Worm (Caenorhabditis elegans) whole organism, young adult: ENCODE measurements around the gene fkh-9.

Experiments
- B0261.1 ChIP-seq: sonication (generic microtip); optimal IDR thresholded peaks from 2 replicates; lab custom pipeline; 2016; ENCODE audit warnings: mild to moderate bottlenecking, missing genetic modification characterization, moderate library complexity, missing compliant biosample characterization
- C06A6.2 ChIP-seq: fragments of 200-800 bp; sonication (Bioruptor generic); conservative IDR thresholded peaks from 2 replicates; pipeline ENCODE4 v1.3.6; 2022; ENCODE audit warnings: missing genetic modification characterization, missing compliant biosample characterization
- F55B11.4 ChIP-seq: sonication (generic microtip); optimal IDR thresholded peaks from 2 replicates; lab custom pipeline; 2016; ENCODE audit warnings: missing compliant biosample characterization, missing genetic modification characterization, borderline replicate concordance; ENCODE audit not compliant: insufficient read depth
- F57A8.1 ChIP-seq: fragments of 200-800 bp; sonication (Bioruptor generic); optimal IDR thresholded peaks from 2 replicates; lab custom pipeline; 2018; ENCODE audit warnings: mild to moderate bottlenecking, missing genetic modification characterization, moderate library complexity, missing compliant biosample characterization
- Y79H2A.3 ChIP-seq: fragments of 200-800 bp; sonication (Bioruptor generic); conservative IDR thresholded peaks from 2 replicates; pipeline ENCODE4 v1.3.6; 2022; ENCODE audit warnings: missing genetic modification reagents, missing genetic modification characterization, missing compliant biosample characterization
- attf-6 ChIP-seq: fragments of 200-800 bp; sonication (Bioruptor generic); IDR thresholded peaks from 2 replicates; pipeline ENCODE4 v1.3.6; 2022; ENCODE audit warnings: missing genetic modification reagents, missing genetic modification characterization, missing compliant biosample characterization
- ceh-40 ChIP-seq: fragments of 200-800 bp; sonication (Bioruptor generic); IDR thresholded peaks from 2 replicates; pipeline ENCODE4 v1.3.6; 2022; ENCODE audit warnings: missing genetic modification characterization, missing compliant biosample characterization
- ceh-58 ChIP-seq: fragments of 200-800 bp; sonication (Bioruptor generic); IDR thresholded peaks from 2 replicates; pipeline ENCODE4 v1.3.6; 2022; ENCODE audit warnings: missing genetic modification characterization, missing compliant biosample characterization
- chd-7 ChIP-seq: sonication (generic microtip); optimal IDR thresholded peaks from 2 replicates; lab custom pipeline; 2016; ENCODE audit warnings: mild to moderate bottlenecking, missing genetic modification characterization, moderate library complexity, missing compliant biosample characterization
- egrh-3 ChIP-seq: fragments of 200-800 bp; sonication (Bioruptor generic); IDR thresholded peaks from 2 replicates; pipeline ENCODE4 v1.3.6; 2022; ENCODE audit warnings: missing genetic modification reagents, missing genetic modification characterization, missing compliant biosample characterization
- ekl-4 ChIP-seq: fragments of 200-800 bp; sonication (Bioruptor generic); IDR thresholded peaks from 2 replicates; pipeline ENCODE4 v1.3.6; 2022; ENCODE audit warnings: missing genetic modification reagents, missing genetic modification characterization, missing compliant biosample characterization
- ets-4 ChIP-seq: fragments of 200-800 bp; sonication (Bioruptor generic); optimal IDR thresholded peaks from 2 replicates; lab custom pipeline; 2018; ENCODE audit warnings: mild to moderate bottlenecking, missing genetic modification characterization, missing compliant biosample characterization
- hlh-26 ChIP-seq: fragments of 200-800 bp; sonication (Bioruptor generic); conservative IDR thresholded peaks from 2 replicates; pipeline ENCODE4 v1.3.6; 2022; ENCODE audit warnings: missing genetic modification reagents, missing genetic modification characterization, missing compliant biosample characterization
- hmg-20 ChIP-seq: fragments of 200-800 bp; sonication (Bioruptor generic); IDR thresholded peaks from 2 replicates; pipeline ENCODE4 v1.3.6; 2022; ENCODE audit warnings: missing genetic modification reagents, missing genetic modification characterization, missing compliant biosample characterization
- lag-1 ChIP-seq: fragments of 200-800 bp; sonication (Bioruptor generic); IDR thresholded peaks from 2 replicates; pipeline ENCODE4 v1.3.6; 2022; ENCODE audit warnings: missing genetic modification reagents, missing genetic modification characterization, missing compliant biosample characterization
- lin-54 ChIP-seq: fragments of 200-800 bp; sonication (Bioruptor generic); optimal IDR thresholded peaks from 2 replicates; lab custom pipeline; 2018; ENCODE audit warnings: mild to moderate bottlenecking, missing genetic modification characterization, missing compliant biosample characterization
- lir-1 ChIP-seq: fragments of 200-800 bp; sonication (Bioruptor generic); conservative IDR thresholded peaks from 2 replicates; pipeline ENCODE4 v1.3.6; 2022; ENCODE audit warnings: missing genetic modification reagents, missing genetic modification characterization, missing compliant biosample characterization
- lsl-1 ChIP-seq: fragments of 200-800 bp; sonication (Bioruptor generic); optimal IDR thresholded peaks from 2 replicates; lab custom pipeline; 2018; ENCODE audit warnings: mild to moderate bottlenecking, missing genetic modification characterization, moderate library complexity, missing compliant biosample characterization
- madf-3 ChIP-seq: fragments of 200-800 bp; sonication (Bioruptor generic); IDR thresholded peaks from 2 replicates; pipeline ENCODE4 v1.3.6; 2022; ENCODE audit warnings: missing genetic modification reagents, missing genetic modification characterization, missing compliant biosample characterization
- mel-28 ChIP-seq: sonication (generic microtip); optimal IDR thresholded peaks from 2 replicates; lab custom pipeline; 2016; ENCODE audit warnings: borderline replicate concordance, mild to moderate bottlenecking, missing genetic modification characterization, missing compliant biosample characterization
- nfya-2 ChIP-seq: fragments of 200-800 bp; sonication (Bioruptor generic); IDR thresholded peaks from 2 replicates; pipeline ENCODE4 v1.3.6; 2022; ENCODE audit warnings: missing genetic modification reagents, missing genetic modification characterization, missing compliant biosample characterization
- nfyb-1 ChIP-seq: fragments of 200-800 bp; sonication (Bioruptor generic); IDR thresholded peaks from 2 replicates; pipeline ENCODE4 v1.3.6; 2022; ENCODE audit warnings: missing genetic modification reagents, missing genetic modification characterization, missing compliant biosample characterization
- nhr-120 ChIP-seq: fragments of 200-800 bp; sonication (Bioruptor generic); IDR thresholded peaks from 2 replicates; pipeline ENCODE4 v1.3.6; 2022; ENCODE audit warnings: missing genetic modification characterization, missing compliant biosample characterization
- nhr-80 ChIP-seq: sonication (generic microtip); optimal IDR thresholded peaks from 2 replicates; lab custom pipeline; 2016; ENCODE audit warnings: missing genetic modification characterization, missing compliant biosample characterization
- nhr-90 ChIP-seq: sonication (generic microtip); optimal IDR thresholded peaks from 2 replicates; lab custom pipeline; 2016; ENCODE audit warnings: missing genotype, mild to moderate bottlenecking, missing genetic modification characterization, missing compliant biosample characterization
- pbrm-1 ChIP-seq: fragments of 200-800 bp; sonication (Bioruptor generic); IDR thresholded peaks from 2 replicates; pipeline ENCODE4 v1.3.6; 2022; ENCODE audit warnings: missing genetic modification reagents, missing genetic modification characterization, missing compliant biosample characterization
- pha-4 ChIP-seq: fragments of 150-350 bp; sonication (generic microtip); optimal IDR thresholded peaks from 2 replicates; lab custom pipeline; 2014; ENCODE audit warnings: missing biosample characterization, missing genetic modification reagents, missing genetic modification characterization
- tbp1 ChIP-seq: fragments of 200-800 bp; sonication (Bioruptor generic); optimal IDR thresholded peaks from 2 replicates; lab custom pipeline; 2018; ENCODE audit warnings: mild to moderate bottlenecking, missing genetic modification characterization, missing compliant biosample characterization
- tbx-9 ChIP-seq: sonication (generic microtip); optimal IDR thresholded peaks from 2 replicates; lab custom pipeline; 2016; ENCODE audit warnings: borderline replicate concordance, missing genetic modification characterization, inconsistent platforms, missing compliant biosample characterization
- zfh-2 ChIP-seq: fragments of 200-800 bp; sonication (Bioruptor generic); conservative IDR thresholded peaks from 2 replicates; pipeline ENCODE4 v1.3.6; 2022; ENCODE audit warnings: missing genetic modification reagents, missing genetic modification characterization, missing compliant biosample characterization
- ztf-22 ChIP-seq: fragments of 200-800 bp; sonication (Bioruptor generic); optimal IDR thresholded peaks from 2 replicates; lab custom pipeline; 2018; ENCODE audit warnings: mild to moderate bottlenecking, missing genetic modification characterization, moderate library complexity, missing compliant biosample characterization
- ztf-25 ChIP-seq: fragments of 200-800 bp; sonication (Bioruptor generic); IDR thresholded peaks from 2 replicates; pipeline ENCODE4 v1.3.6; 2022; ENCODE audit warnings: missing genetic modification reagents, missing genetic modification characterization, missing compliant biosample characterization
- ztf-26 ChIP-seq: sonication (generic microtip); optimal IDR thresholded peaks from 2 replicates; lab custom pipeline; 2017; ENCODE audit warnings: missing genetic modification characterization, missing compliant biosample characterization

Gene fkh-9

ce11 chrX:3803314-3803713 lies 23.4 kb downstream of the fkh-9 start, which contains the start of gene F35A5.8 (continued):
- TF ChIP-seq pha-4 (tag; lab: Kevin White, UChicago) = no peak
- TF ChIP-seq lin-54 = peak; percentile 37

- peak; percentile 74 for TF ChIP-seq zfh-2 (GFP tag; lab: Robert Waterston, UW)
- TF ChIP-seq nfyb-1 = 0 out of 2 replicates have a peak, but pooled peaks have one; percentile 35
- no peak for TF ChIP-seq nhr-90 (tag; lab: Kevin White, UChicago)
- TF ChIP-seq attf-6 = no peak
Observed at ce11 chrX:3802743-3803142, 24.0 kb downstream of the fkh-9 start.

- TF ChIP-seq ceh-58 (GFP tag; lab: Robert Waterston, UW) (no peak), pbrm-1 (GFP tag; lab: Robert Waterston, UW) (no peak), zfh-2 (GFP tag; lab: Robert Waterston, UW) (peak; percentile 65), ztf-25 (GFP tag; lab: Robert Waterston, UW) (no peak), egrh-3 (GFP tag; lab: Robert Waterston, UW) (0 out of 2 replicates have a peak, but pooled peaks have one; percentile 9), C06A6.2 (GFP tag; lab: Robert Waterston, UW) (no peak), attf-6 (no peak)
Observed at ce11 chrX:3798288-3798687, 28.5 kb downstream of the fkh-9 start.

ce11 chrX:3797882-3798281 lies 28.9 kb downstream of the fkh-9 start, which contains the start of gene abu-10:
Gene abu-10 (plus strand): TSS chrX:3798182.
- no peak for TF ChIP-seq F55B11.4 (tag; lab: Kevin White, UChicago)
- TF ChIP-seq ztf-26 = no peak
- no peak for TF ChIP-seq ekl-4 (GFP tag; lab: Robert Waterston, UW)
- no peak for TF ChIP-seq tbp1 (GFP tag; lab: Kevin White, UChicago)
- no peak for TF ChIP-seq Y79H2A.3 (GFP tag; lab: Robert Waterston, UW)
- TF ChIP-seq B0261.1 (tag; lab: Kevin White, UChicago) = no peak
- TF ChIP-seq nhr-80 (tag; lab: Kevin White, UChicago) = no peak
- TF ChIP-seq tbx-9 (tag; lab: Kevin White, UChicago) = no peak
- TF ChIP-seq lir-1 (GFP tag; lab: Robert Waterston, UW) = no peak
- TF ChIP-seq ztf-22 = no peak
- no peak for TF ChIP-seq lag-1 (GFP tag; lab: Robert Waterston, UW)
- TF ChIP-seq madf-3 = no peak
- no peak for TF ChIP-seq nhr-120
- no peak for TF ChIP-seq hmg-20 (GFP tag; lab: Robert Waterston, UW)
- TF ChIP-seq ceh-58 (GFP tag; lab: Robert Waterston, UW) = no peak
- TF ChIP-seq lsl-1 = no peak
- TF ChIP-seq F57A8.1 (GFP tag; lab: Kevin White, UChicago) = no peak

- TF ChIP-seq ceh-40 (GFP tag; lab: Robert Waterston, UW) (no peak), ets-4 (GFP tag; lab: Kevin White, UChicago) (no peak), nfya-2 (no peak), hlh-26 (no peak)
Observed at ce11 chrX:3795642-3796041, 31.1 kb downstream of the fkh-9 start, which contains the start of gene F35A5.5. Gene F35A5.5 (minus strand): TSS chrX:3795742.

ce11 chrX:3794161-3794560 lies 32.6 kb downstream of the fkh-9 start:
- TF ChIP-seq attf-6 (no peak), mel-28 (no peak), chd-7 (tag; lab: Kevin White, UChicago) (no peak), zfh-2 (GFP tag; lab: Robert Waterston, UW) (peak; percentile 72)
